Worm (Caenorhabditis elegans) whole organism, L4/young adult: ENCODE data around the gene F22E12.3.

Experiments
- W03F9.2 ChIP-seq: fragments of 150-350 bp; optimal IDR thresholded peaks from 2 replicates; lab custom pipeline; 2014; ENCODE audit warnings: missing biosample characterization, missing genetic modification characterization
- dao-5 ChIP-seq: sonication (generic microtip); optimal IDR thresholded peaks from 2 replicates; lab custom pipeline; 2016; ENCODE audit warnings: missing genotype, missing genetic modification characterization, moderate library complexity, missing compliant biosample characterization
- him-1 ChIP-seq: sonication (generic microtip); optimal IDR thresholded peaks from 2 replicates; lab custom pipeline; 2016; ENCODE audit warnings: missing genotype, missing genetic modification reagents, missing genetic modification characterization, missing compliant biosample characterization

DNA sequence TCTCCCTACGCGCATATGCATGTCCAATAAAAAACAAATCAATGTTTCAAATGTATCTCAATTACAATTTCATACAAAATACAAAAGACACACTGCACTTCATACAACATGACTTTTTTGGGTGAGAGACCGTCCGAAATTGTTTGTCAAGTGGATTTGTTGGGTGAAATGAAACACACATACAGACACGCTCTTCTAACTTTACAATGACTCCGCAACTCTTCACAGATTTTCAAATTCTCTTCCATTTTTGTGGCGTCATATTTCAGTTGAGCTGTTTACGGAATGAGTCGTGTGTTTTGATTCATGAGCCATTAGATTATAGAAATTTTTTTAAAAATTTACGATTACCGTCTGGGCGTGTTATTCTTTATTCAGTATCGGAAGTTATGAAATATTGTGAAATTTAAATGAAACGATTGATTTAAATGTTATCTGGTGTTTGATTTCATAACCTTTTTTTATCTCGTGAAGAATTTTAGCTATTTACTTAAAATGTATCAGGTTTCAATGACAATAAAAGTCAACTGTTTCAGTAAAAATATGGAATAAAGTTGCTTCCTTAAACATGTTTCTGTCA is 13.8 kb upstream of the F22E12.3 start:
- peak; percentile 23 for TF ChIP-seq him-1 (tag; lab: Kevin White, UChicago)
- no peak for TF ChIP-seq W03F9.2 (tag; lab: Kevin White, UChicago)
- TF ChIP-seq dao-5, result no peak
